Worm (Caenorhabditis elegans): ENCODE results near the gene F43C11.2.

DNA sequence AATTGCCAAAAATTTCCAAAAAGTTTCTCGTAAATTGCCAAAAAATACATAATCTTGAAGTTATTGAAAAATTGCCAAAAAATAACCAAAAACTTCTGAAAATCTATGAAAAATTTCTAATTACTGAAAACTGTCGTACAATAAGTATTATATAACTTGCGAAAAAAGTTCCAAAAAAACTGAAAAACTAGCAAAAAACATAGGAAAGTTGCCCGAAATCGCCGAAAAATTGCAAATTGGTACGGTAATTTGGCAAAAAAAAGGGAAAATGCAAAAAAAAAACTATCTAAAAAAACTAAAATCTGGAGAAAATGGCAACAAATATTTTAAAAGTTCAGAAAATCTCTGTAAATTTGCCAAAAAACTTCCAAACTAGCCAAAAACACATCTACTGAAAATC is 13.1 kb upstream of the F43C11.2 start, which contains the start of gene enri-1:
- TF ChIP-seq hlh-15 (tag; optimal IDR thresholded peaks at IDR 0.05) (no peak), pha-4 (tag; optimal IDR thresholded peaks at IDR 0.05) (no peak), ama-1 (optimal IDR thresholded peaks at IDR 0.05) (no peak), unc-3 (GFP tag; conservative IDR thresholded peaks at IDR 0.05) (no peak), unc-3 (tag; optimal IDR thresholded peaks at IDR 0.05) (no peak), C38D4.7 (GFP tag; optimal IDR thresholded peaks at IDR 0.05) (no peak), sdc-2 (tag; optimal IDR thresholded peaks at IDR 0.05) (no peak), elt-2 (tag; optimal IDR thresholded peaks at IDR 0.05) (no peak), unc-55 (GFP tag; optimal IDR thresholded peaks at IDR 0.05) (no peak), F13H6.1 (tag; optimal IDR thresholded peaks at IDR 0.05) (no peak)
